Worm (Caenorhabditis elegans) whole organism, L1 larva: ENCODE data around the gene ZC317.6.

ENCODE experiments used
- F16B12.6 ChIP-seq: fragments of 150-350 bp; optimal IDR thresholded peaks from 2 replicates; lab custom pipeline; 2014; ENCODE audit warnings: missing biosample characterization, missing genetic modification characterization
- Y116A8C.19 ChIP-seq: sonication (generic microtip); optimal IDR thresholded peaks from 2 replicates; lab custom pipeline; 2016; ENCODE audit warnings: missing compliant biosample characterization, missing genetic modification characterization, borderline replicate concordance
- alr-1 ChIP-seq: fragments of 200-800 bp; sonication (Bioruptor generic); optimal IDR thresholded peaks from 2 replicates; lab custom pipeline; 2018; ENCODE audit warnings: borderline replicate concordance, mild to moderate bottlenecking, missing genetic modification characterization, missing compliant biosample characterization
- aly-2 ChIP-seq: fragments of 150-350 bp; optimal IDR thresholded peaks from 2 replicates; lab custom pipeline; 2014; ENCODE audit warnings: missing biosample characterization, missing genetic modification characterization
- blmp-1 ChIP-seq: fragments of 150-350 bp; optimal IDR thresholded peaks from 2 replicates; lab custom pipeline; 2014; ENCODE audit warnings: missing biosample characterization, missing genetic modification characterization
- ceh-90 ChIP-seq: sonication (generic microtip); optimal IDR thresholded peaks from 2 replicates; lab custom pipeline; 2016; ENCODE audit warnings: missing genetic modification characterization, missing compliant biosample characterization
- dpl-1 ChIP-seq, 3 experiments: fragments of 150-350 bp in 2 of 3; sonication (generic microtip) in 1 of 3; optimal IDR thresholded peaks; 2 replicates each; lab custom pipeline; 2014 to 2017; ENCODE audit warnings: missing biosample characterization in 3 of 3, missing genetic modification characterization in 3 of 3, missing genetic modification reagents in 3 of 3
- dsc-1 ChIP-seq: sonication (generic microtip); optimal IDR thresholded peaks from 2 replicates; lab custom pipeline; 2016; ENCODE audit warnings: mild to moderate bottlenecking, missing genetic modification characterization, missing compliant biosample characterization
- egl-13 ChIP-seq: sonication (generic microtip); optimal IDR thresholded peaks from 2 replicates; lab custom pipeline; 2016; ENCODE audit warnings: missing genotype, missing genetic modification reagents, missing genetic modification characterization, missing compliant biosample characterization
- ets-5 ChIP-seq: fragments of 200-800 bp; sonication (Bioruptor generic); IDR thresholded peaks from 2 replicates; pipeline ENCODE4 v1.3.6; 2022; ENCODE audit warnings: missing genetic modification characterization, missing compliant biosample characterization
- fkh-4 ChIP-seq: sonication (generic microtip); optimal IDR thresholded peaks from 2 replicates; lab custom pipeline; 2016; ENCODE audit warnings: missing compliant biosample characterization, missing genetic modification characterization, borderline replicate concordance
- grh-1 ChIP-seq: fragments of 200-800 bp; sonication (Bioruptor generic); IDR thresholded peaks from 2 replicates; pipeline ENCODE4 v1.3.6; 2022; ENCODE audit warnings: missing genetic modification reagents, missing genetic modification characterization, missing compliant biosample characterization
- hlh-17 ChIP-seq: fragments of 200-800 bp; sonication (Bioruptor generic); optimal IDR thresholded peaks from 2 replicates; lab custom pipeline; 2018; ENCODE audit warnings: missing genetic modification characterization, mild to moderate bottlenecking, missing compliant biosample characterization, moderate library complexity, borderline replicate concordance
- hlh-4 ChIP-seq: sonication (generic microtip); optimal IDR thresholded peaks from 2 replicates; lab custom pipeline; 2016; ENCODE audit warnings: mild to moderate bottlenecking, missing genetic modification characterization, missing compliant biosample characterization
- hpl-2 ChIP-seq: fragments of 150-350 bp; optimal IDR thresholded peaks from 2 replicates; lab custom pipeline; 2014; ENCODE audit warnings: missing biosample characterization, missing genetic modification reagents, missing genetic modification characterization
- lin-13 ChIP-seq: fragments of 150-350 bp; optimal IDR thresholded peaks from 2 replicates; lab custom pipeline; 2014; ENCODE audit warnings: missing biosample characterization, missing genetic modification reagents, missing genetic modification characterization
- lin-14 ChIP-seq: fragments of 200-800 bp; sonication (Bioruptor generic); optimal IDR thresholded peaks from 2 replicates; lab custom pipeline; 2018; ENCODE audit warnings: mild to moderate bottlenecking, missing genetic modification characterization, moderate library complexity, missing compliant biosample characterization
- lsy-2 ChIP-seq, 2 experiments: fragments of 150-350 bp; optimal IDR thresholded peaks; 2 replicates each; lab custom pipeline; 2014; ENCODE audit warnings: missing biosample characterization in 2 of 2, missing genetic modification characterization in 2 of 2
- mab-9 ChIP-seq: fragments of 200-800 bp; sonication (Bioruptor generic); IDR thresholded peaks from 2 replicates; pipeline ENCODE4 v1.3.6; 2022; ENCODE audit warnings: missing genetic modification reagents, missing genetic modification characterization, missing compliant biosample characterization
- mdl-1 ChIP-seq, 2 experiments: fragments of 150-350 bp; optimal IDR thresholded peaks; 2 replicates each; lab custom pipeline; 2014 to 2017; ENCODE audit warnings: missing biosample characterization in 2 of 2, missing genetic modification characterization in 2 of 2, inconsistent platforms in 1 of 2
- nhr-11 ChIP-seq: fragments of 150-350 bp; optimal IDR thresholded peaks from 2 replicates; lab custom pipeline; 2014; ENCODE audit warnings: missing biosample characterization, missing genetic modification characterization
- nhr-237 ChIP-seq: fragments of 150-350 bp; optimal IDR thresholded peaks from 2 replicates; lab custom pipeline; 2014; ENCODE audit warnings: missing biosample characterization, missing genetic modification characterization
- nhr-47 ChIP-seq: sonication (generic microtip); optimal IDR thresholded peaks from 2 replicates; lab custom pipeline; 2016; ENCODE audit warnings: mild to moderate bottlenecking, missing genetic modification characterization, moderate library complexity, missing compliant biosample characterization
- nhr-71 ChIP-seq: sonication (generic microtip); optimal IDR thresholded peaks from 2 replicates; lab custom pipeline; 2016; ENCODE audit warnings: mild to moderate bottlenecking, missing genetic modification characterization, moderate library complexity, missing compliant biosample characterization
- nhr-76 ChIP-seq: sonication (generic microtip); optimal IDR thresholded peaks from 2 replicates; lab custom pipeline; 2017; ENCODE audit warnings: missing biosample characterization, missing genetic modification characterization
- nhr-77 ChIP-seq: fragments of 150-350 bp; optimal IDR thresholded peaks from 2 replicates; lab custom pipeline; 2014; ENCODE audit warnings: missing biosample characterization, missing genetic modification characterization
- nhr-84 ChIP-seq: sonication (generic microtip); optimal IDR thresholded peaks from 2 replicates; lab custom pipeline; 2017; ENCODE audit warnings: missing biosample characterization, missing genetic modification characterization
- pag-3 ChIP-seq: sonication (generic microtip); optimal IDR thresholded peaks from 2 replicates; lab custom pipeline; 2017; ENCODE audit warnings: missing genetic modification characterization, mild to moderate bottlenecking, missing compliant biosample characterization, antibody characterized with exemption, borderline replicate concordance; ENCODE audit not compliant: insufficient read depth
- pax-3 ChIP-seq: fragments of 200-800 bp; sonication (Bioruptor generic); optimal IDR thresholded peaks from 2 replicates; lab custom pipeline; 2018; ENCODE audit warnings: mild to moderate bottlenecking, missing genetic modification characterization, moderate library complexity, missing compliant biosample characterization
- snpc-4 ChIP-seq: fragments of 150-350 bp; optimal IDR thresholded peaks from 2 replicates; lab custom pipeline; 2014; ENCODE audit warnings: missing biosample characterization, missing genetic modification characterization
- sptf-1 ChIP-seq: fragments of 150-350 bp; optimal IDR thresholded peaks from 2 replicates; lab custom pipeline; 2014; ENCODE audit warnings: missing biosample characterization, missing genetic modification characterization
- sup-37 ChIP-seq: fragments of 200-800 bp; sonication (Bioruptor generic); optimal IDR thresholded peaks from 2 replicates; lab custom pipeline; 2018; ENCODE audit warnings: mild to moderate bottlenecking, missing genetic modification characterization, missing compliant biosample characterization
- swsn-7 ChIP-seq: sonication (generic microtip); optimal IDR thresholded peaks from 2 replicates; lab custom pipeline; 2016; ENCODE audit warnings: missing genetic modification characterization, missing compliant biosample characterization
- tlp-1 ChIP-seq: fragments of 150-350 bp; optimal IDR thresholded peaks from 2 replicates; lab custom pipeline; 2014; ENCODE audit warnings: missing biosample characterization, missing genetic modification characterization
- unc-130 ChIP-seq: fragments of 150-350 bp; optimal IDR thresholded peaks from 2 replicates; lab custom pipeline; 2017; ENCODE audit warnings: missing biosample characterization, missing genetic modification characterization, inconsistent platforms
- unc-30 ChIP-seq: sonication (generic microtip); optimal IDR thresholded peaks from 2 replicates; lab custom pipeline; 2017; ENCODE audit warnings: missing biosample characterization, missing genetic modification characterization
- unc-86 ChIP-seq: sonication (generic microtip); optimal IDR thresholded peaks from 2 replicates; lab custom pipeline; 2016; ENCODE audit warnings: missing genetic modification characterization, missing compliant biosample characterization
- ztf-11 ChIP-seq, 2 experiments: sonication (generic microtip); optimal IDR thresholded peaks; 2 replicates each; lab custom pipeline; 2016 to 2017; ENCODE audit warnings: missing genetic modification characterization in 2 of 2, missing biosample characterization in 1 of 2, missing compliant biosample characterization in 1 of 2

Gene ZC317.6

ce11 chrV:5445839-5446238, 22.6 kb downstream of the ZC317.6 start, which contains the start of gene F08F3.1:
Gene F08F3.1 (plus strand): TSS chrV:5446139.
- TF ChIP-seq nhr-237 (no peak), lsy-2 (tag; optimal IDR thresholded peaks at IDR 0.05; lab: Kevin White, UChicago) (no peak), snpc-4 (tag; lab: Kevin White, UChicago) (no peak), lin-13 (GFP tag; lab: Kevin White, UChicago) (no peak), grh-1 (no peak), unc-86 (tag; lab: Kevin White, UChicago) (no peak), Y116A8C.19 (tag; lab: Kevin White, UChicago) (no peak), nhr-76 (tag; lab: Kevin White, UChicago) (no peak), swsn-7 (tag; lab: Kevin White, UChicago) (no peak), ztf-11 (tag; optimal IDR thresholded peaks at IDR 0.05; lab: Kevin White, UChicago) (no peak), sptf-1 (no peak), hlh-17 (no peak), nhr-11 (tag; lab: Kevin White, UChicago) (no peak), alr-1 (tag; lab: Kevin White, UChicago) (no peak), hlh-4 (tag; lab: Kevin White, UChicago) (no peak), mdl-1 (tag; optimal IDR thresholded peaks at IDR 0.05; lab: Kevin White, UChicago) (no peak), ceh-90 (tag; lab: Kevin White, UChicago) (no peak), dpl-1 (GFP tag; optimal IDR thresholded peaks at IDR 0.05; lab: Kevin White, UChicago) (no peak), sup-37 (no peak), ets-5 (GFP tag; lab: Robert Waterston, UW) (no peak)

- TF ChIP-seq fkh-4 (peak; percentile 19), dsc-1 (tag; lab: Kevin White, UChicago) (peak; percentile 56), blmp-1 (tag; lab: Kevin White, UChicago) (no peak)
Measured at ce11 chrV:5444037-5444436, 24.4 kb downstream of the ZC317.6 start.

- TF ChIP-seq F16B12.6 (tag; lab: Kevin White, UChicago): no peak
- 0 out of 2 replicates have a peak, but pooled peaks have one; percentile 11 for TF ChIP-seq mab-9 (GFP tag; lab: Robert Waterston, UW)
- TF ChIP-seq lin-14 (GFP tag; lab: Kevin White, UChicago): peak; percentile 28
Measured at ce11 chrV:5442366-5442765, 26.0 kb downstream of the ZC317.6 start.

ce11 chrV:5439068-5439467, 29.3 kb downstream of the ZC317.6 start, which contains the start of gene snpc-1.3:
Gene snpc-1.3 (minus strand): TSS chrV:5439168.
- TF ChIP-seq nhr-71 (tag; lab: Kevin White, UChicago) (no peak), nhr-77 (no peak), nhr-84 (tag; lab: Kevin White, UChicago) (no peak), hpl-2 (GFP tag; lab: Kevin White, UChicago) (no peak), pax-3 (no peak), aly-2 (tag; lab: Kevin White, UChicago) (no peak), unc-30 (tag; lab: Kevin White, UChicago) (no peak), Y116A8C.19 (tag; lab: Kevin White, UChicago) (no peak), nhr-47 (tag; lab: Kevin White, UChicago) (no peak), ets-5 (GFP tag; lab: Robert Waterston, UW) (no peak), egl-13 (tag; lab: Kevin White, UChicago) (no peak), tlp-1 (tag; lab: Kevin White, UChicago) (no peak), ztf-11 (tag; optimal IDR thresholded peaks at IDR 0.05; lab: Kevin White, UChicago) (no peak), mab-9 (GFP tag; lab: Robert Waterston, UW) (no peak), unc-130 (tag; lab: Kevin White, UChicago) (no peak), pag-3 (tag; lab: Kevin White, UChicago) (no peak)
